Fruit fly (Drosophila melanogaster): ENCODE data around the gene Ir7c.

Ir7c gene

dm6 chrX:7920081-7920688 lies 46.0 kb downstream of the Ir7c start, which contains the start of the genes hdm and Ykt6 (continued):
- TF ChIP-seq CG13287 (GFP tag; IDR thresholded peaks at IDR 0.05; ENCODE audit: partially characterized antibody) (peak; percentile 98), az2 (GFP tag; optimal IDR thresholded peaks at IDR 0.05) (peak; percentile 77), pros (GFP tag; optimal IDR thresholded peaks at IDR 0.05) (no peak), Side (GFP tag; optimal IDR thresholded peaks at IDR 0.05) (peak; percentile 87), cwo (GFP tag; optimal IDR thresholded peaks at IDR 0.05) (no peak), CG4854 (GFP tag; optimal IDR thresholded peaks at IDR 0.05) (peak; percentile 28), fd3F (GFP tag; optimal IDR thresholded peaks at IDR 0.05) (peak; percentile 51), kni (GFP tag; optimal IDR thresholded peaks at IDR 0.05) (no peak), dati (GFP tag; IDR thresholded peaks at IDR 0.05) (no peak), usp (GFP tag; optimal IDR thresholded peaks at IDR 0.05) (no peak), vvl (GFP tag; IDR thresholded peaks at IDR 0.05) (peak; percentile 92), Opbp (GFP tag; IDR thresholded peaks at IDR 0.05; ENCODE audit: partially characterized antibody) (peak; percentile 90), nau (GFP tag; optimal IDR thresholded peaks at IDR 0.05) (no peak), bbx (GFP tag; IDR thresholded peaks at IDR 0.05; ENCODE audit: partially characterized antibody) (peak; percentile 91), Doc2 (GFP tag; IDR thresholded peaks at IDR 0.05) (no peak), Gug (GFP tag; IDR thresholded peaks at IDR 0.05) (peak; percentile 78; the same call in 3 of the 4 replicates), CG3065 (GFP tag; optimal IDR thresholded peaks at IDR 0.05) (peak; percentile 38), lmd (GFP tag; IDR thresholded peaks at IDR 0.05) (no peak; the same call in none of the 2 replicates), tap (tag; optimal IDR thresholded peaks at IDR 0.05) (no peak), scrt (GFP tag; optimal IDR thresholded peaks at IDR 0.05) (peak; percentile 29), CG4424 (GFP tag; optimal IDR thresholded peaks at IDR 0.05) (peak; percentile 74), CTCF (GFP tag; optimal IDR thresholded peaks at IDR 0.05) (peak; percentile 24), bowl (GFP tag; IDR thresholded peaks at IDR 0.05) (peak; percentile 63; the same call in 1 of the 2 replicates), CG32767 (GFP tag; IDR thresholded peaks at IDR 0.05) (peak; percentile 74), CG14860 (GFP tag; IDR thresholded peaks at IDR 0.05; ENCODE audit: partially characterized antibody) (peak; percentile 93), Hsf (GFP tag; optimal IDR thresholded peaks at IDR 0.05) (peak; percentile 77), stc (GFP tag; IDR thresholded peaks at IDR 0.05) (peak; percentile 78), vnd (GFP tag; IDR thresholded peaks at IDR 0.05; ENCODE audit: partially characterized antibody) (peak; percentile 96), BEAF-32 (GFP tag; optimal IDR thresholded peaks at IDR 0.05) (peak; percentile 95), CG17385 (GFP tag; optimal IDR thresholded peaks at IDR 0.05) (peak; percentile 70), CG12391 (tag; optimal IDR thresholded peaks at IDR 0.05) (peak; percentile 87), ase (GFP tag; IDR thresholded peaks at IDR 0.05) (peak; percentile 59; the same call in 1 of the 3 replicates), CG6654 (GFP tag; optimal IDR thresholded peaks at IDR 0.05) (no peak), zfh1 (GFP tag; IDR thresholded peaks at IDR 0.05) (peak; percentile 85), org-1 (GFP tag; optimal IDR thresholded peaks at IDR 0.05) (peak; percentile 28), pfk (GFP tag; optimal IDR thresholded peaks at IDR 0.05) (peak; percentile 17), CG30403 (GFP tag; optimal IDR thresholded peaks at IDR 0.05) (peak; percentile 83), Sin3A (optimal IDR thresholded peaks at IDR 0.05) (peak; percentile 65), Atf3 (GFP tag; optimal IDR thresholded peaks at IDR 0.05) (peak; percentile 69), CG11247 (GFP tag; IDR thresholded peaks at IDR 0.05) (peak; percentile 86), CG18599 (GFP tag; optimal IDR thresholded peaks at IDR 0.05) (peak; percentile 73), Tbp (GFP tag; optimal IDR thresholded peaks at IDR 0.05) (no peak), bsh (GFP tag; optimal IDR thresholded peaks at IDR 0.05) (peak in 1 of 2 experiments; percentile 78), CG12071 (GFP tag; optimal IDR thresholded peaks at IDR 0.05) (no peak), CG12236 (GFP tag; optimal IDR thresholded peaks at IDR 0.05) (peak; percentile 34), CG6854 (GFP tag; optimal IDR thresholded peaks at IDR 0.05) (no peak), row (GFP tag; IDR thresholded peaks at IDR 0.05) (peak; percentile 85), CG13424 (tag; optimal IDR thresholded peaks at IDR 0.05) (peak; percentile 82), gcm2 (GFP tag; optimal IDR thresholded peaks at IDR 0.05) (no peak), CG10654 (GFP tag; optimal IDR thresholded peaks at IDR 0.05) (peak; percentile 71)

Data from whole organism, embryonic.